Worm (Caenorhabditis elegans) whole organism, L4 larva: Measurements from ENCODE around the gene D1044.7.

Source experiments
- D1046.2 ChIP-seq: fragments of 200-800 bp; sonication (Bioruptor generic); IDR thresholded peaks from 2 replicates; pipeline ENCODE4 v1.3.6; 2022; ENCODE audit warnings: missing genetic modification characterization, missing compliant biosample characterization
- F10B5.3 ChIP-seq: sonication (generic microtip); optimal IDR thresholded peaks from 2 replicates; lab custom pipeline; 2016; ENCODE audit warnings: mild to moderate bottlenecking, missing genetic modification characterization, missing compliant biosample characterization
- F26F4.8 ChIP-seq: fragments of 200-800 bp; sonication (Bioruptor generic); conservative IDR thresholded peaks from 2 replicates; pipeline ENCODE4 v1.3.6; 2022; ENCODE audit warnings: missing genetic modification characterization, missing compliant biosample characterization
- F37D6.2 ChIP-seq: sonication (generic microtip); optimal IDR thresholded peaks from 2 replicates; lab custom pipeline; 2016; ENCODE audit warnings: mild to moderate bottlenecking, missing genetic modification characterization, missing compliant biosample characterization
- F44E2.7 ChIP-seq: fragments of 200-800 bp; sonication (Bioruptor generic); IDR thresholded peaks from 2 replicates; pipeline ENCODE4 v2.1.2; 2022; ENCODE audit warnings: missing genetic modification characterization, missing compliant biosample characterization
- T26A8.4 ChIP-seq: fragments of 200-800 bp; sonication (Bioruptor generic); IDR thresholded peaks from 2 replicates; pipeline ENCODE4 v1.3.6; 2022; ENCODE audit warnings: missing genetic modification characterization, missing compliant biosample characterization
- Y105C5A.15 ChIP-seq: fragments of 200-800 bp; sonication (Bioruptor generic); IDR thresholded peaks from 2 replicates; pipeline ENCODE4 v1.3.6; 2022; ENCODE audit warnings: missing genetic modification characterization, missing compliant biosample characterization
- Y5F2A.4 ChIP-seq: fragments of 200-800 bp; sonication (Bioruptor generic); optimal IDR thresholded peaks from 2 replicates; lab custom pipeline; 2018; ENCODE audit warnings: mild to moderate bottlenecking, missing genetic modification characterization, missing compliant biosample characterization
- ZK337.2 ChIP-seq: fragments of 200-800 bp; sonication (Bioruptor generic); IDR thresholded peaks from 2 replicates; pipeline ENCODE4 v1.3.6; 2022; ENCODE audit warnings: missing genetic modification reagents, missing genetic modification characterization, missing compliant biosample characterization
- aha-1 ChIP-seq: fragments of 150-350 bp; peaks from one replicate; lab custom pipeline; 2014; ENCODE audit warnings: missing biosample characterization, missing genetic modification characterization
- aly-2 ChIP-seq: sonication (generic microtip); optimal IDR thresholded peaks from 2 replicates; lab custom pipeline; 2018; ENCODE audit warnings: missing biosample characterization, missing genetic modification characterization
- arid-1 ChIP-seq: fragments of 200-800 bp; sonication (Bioruptor generic); conservative IDR thresholded peaks from 2 replicates; pipeline ENCODE4 v1.3.6; 2022; ENCODE audit warnings: missing genetic modification reagents, missing genetic modification characterization, missing compliant biosample characterization
- ceh-20 ChIP-seq: fragments of 200-800 bp; sonication (Bioruptor generic); IDR thresholded peaks from 2 replicates; pipeline ENCODE4 v1.3.6; 2022; ENCODE audit warnings: missing genetic modification reagents, missing genetic modification characterization, missing compliant biosample characterization
- ceh-44 ChIP-seq: fragments of 200-800 bp; sonication (Bioruptor generic); IDR thresholded peaks from 2 replicates; pipeline ENCODE4 v1.3.6; 2022; ENCODE audit warnings: missing genetic modification reagents, missing genetic modification characterization, missing compliant biosample characterization
- ces-1 ChIP-seq: fragments of 150-350 bp; sonication (generic microtip); optimal IDR thresholded peaks from 4 replicates; lab custom pipeline; 2014; ENCODE audit warnings: missing biosample characterization, missing genetic modification reagents, missing genetic modification characterization
- daf-12 ChIP-seq: fragments of 150-350 bp; optimal IDR thresholded peaks from 2 replicates; lab custom pipeline; 2014; ENCODE audit warnings: missing biosample characterization, missing genetic modification reagents, missing genetic modification characterization
- daf-16 ChIP-seq, 3 experiments: sonication (generic microtip); optimal IDR thresholded peaks; 2 replicates each; lab custom pipeline; 2016 to 2017; ENCODE audit warnings: missing genetic modification characterization in 3 of 3, missing genetic modification reagents in 3 of 3, mild to moderate bottlenecking in 2 of 3, missing compliant biosample characterization in 2 of 3, missing biosample characterization in 1 of 3, moderate library complexity in 1 of 3
- daf-8 ChIP-seq: fragments of 200-800 bp; sonication (Bioruptor generic); IDR thresholded peaks from 2 replicates; pipeline ENCODE4 v1.3.6; 2022; ENCODE audit warnings: missing genetic modification characterization, missing compliant biosample characterization
- dmd-6 ChIP-seq: fragments of 200-800 bp; sonication (Bioruptor generic); IDR thresholded peaks from 2 replicates; pipeline ENCODE4 v1.3.6; 2022; ENCODE audit warnings: missing genetic modification reagents, missing genetic modification characterization, missing compliant biosample characterization
- dmd-8 ChIP-seq: fragments of 200-800 bp; sonication (Bioruptor generic); IDR thresholded peaks from 2 replicates; pipeline ENCODE4 v1.3.6; 2022; ENCODE audit warnings: missing genetic modification characterization, missing compliant biosample characterization
- dmd-9 ChIP-seq: fragments of 200-800 bp; sonication (Bioruptor generic); IDR thresholded peaks from 2 replicates; pipeline ENCODE4 v1.3.6; 2022; ENCODE audit warnings: missing genetic modification reagents, missing genetic modification characterization, missing compliant biosample characterization
- hlh-30 ChIP-seq: sonication (generic microtip); optimal IDR thresholded peaks from 2 replicates; lab custom pipeline; 2017; ENCODE audit warnings: antibody characterized with exemption, mild to moderate bottlenecking, missing genetic modification characterization, missing compliant biosample characterization; ENCODE audit not compliant: insufficient read depth
- jun-1 ChIP-seq: fragments of 150-350 bp; optimal IDR thresholded peaks from 2 replicates; lab custom pipeline; 2014; ENCODE audit warnings: missing biosample characterization, missing genetic modification reagents, missing genetic modification characterization
- lim-7 ChIP-seq: fragments of 200-800 bp; sonication (Bioruptor generic); IDR thresholded peaks from 2 replicates; pipeline ENCODE4 v1.3.6; 2022; ENCODE audit warnings: missing genetic modification characterization, missing compliant biosample characterization
- lin-13 ChIP-seq: fragments of 150-350 bp; optimal IDR thresholded peaks from 2 replicates; lab custom pipeline; 2014; ENCODE audit warnings: missing biosample characterization, missing genetic modification reagents, missing genetic modification characterization
- lin-15B ChIP-seq: fragments of 150-350 bp; sonication (generic microtip); optimal IDR thresholded peaks from 3 replicates; lab custom pipeline; 2014; ENCODE audit warnings: missing biosample characterization, missing genetic modification characterization
- lin-38 ChIP-seq: fragments of 200-800 bp; sonication (Bioruptor generic); IDR thresholded peaks from 2 replicates; pipeline ENCODE4 v1.3.6; 2022; ENCODE audit warnings: missing genetic modification reagents, missing genetic modification characterization, missing compliant biosample characterization
- lsy-2 ChIP-seq, 2 experiments: fragments of 150-350 bp in 1 of 2; sonication (generic microtip) in 1 of 2; optimal IDR thresholded peaks; 2 replicates each; lab custom pipeline; 2014 to 2017; ENCODE audit warnings: missing biosample characterization in 2 of 2, missing genetic modification characterization in 2 of 2
- madf-5 ChIP-seq, 2 experiments: fragments of 200-800 bp; sonication (Bioruptor generic); IDR thresholded peaks; 2 replicates each; pipeline ENCODE4 v1.3.6; 2022; ENCODE audit warnings: missing compliant biosample characterization in 2 of 2, missing genetic modification characterization in 2 of 2
- mdl-1 ChIP-seq, 2 experiments: fragments of 150-350 bp in 1 of 2; sonication (generic microtip) in 1 of 2; optimal IDR thresholded peaks; 2 replicates each; lab custom pipeline; 2014 to 2017; ENCODE audit warnings: missing biosample characterization in 2 of 2, missing genetic modification characterization in 2 of 2
- mdt-29 ChIP-seq: fragments of 200-800 bp; sonication (Bioruptor generic); IDR thresholded peaks from 2 replicates; pipeline ENCODE4 v1.3.6; 2022; ENCODE audit warnings: missing genetic modification reagents, missing genetic modification characterization, missing compliant biosample characterization
- mep-1 ChIP-seq: fragments of 150-350 bp; sonication (generic microtip); optimal IDR thresholded peaks from 3 replicates; lab custom pipeline; 2014; ENCODE audit warnings: missing biosample characterization, missing genetic modification characterization
- mxl-3 ChIP-seq: fragments of 200-800 bp; sonication (Bioruptor generic); optimal IDR thresholded peaks from 2 replicates; lab custom pipeline; 2018; ENCODE audit warnings: mild to moderate bottlenecking, missing genetic modification characterization, missing compliant biosample characterization
- nhr-102 ChIP-seq: sonication (generic microtip); optimal IDR thresholded peaks from 2 replicates; lab custom pipeline; 2016; ENCODE audit warnings: mild to moderate bottlenecking, missing genetic modification characterization, moderate library complexity, missing compliant biosample characterization
- nhr-11 ChIP-seq: fragments of 150-350 bp; optimal IDR thresholded peaks from 2 replicates; lab custom pipeline; 2014; ENCODE audit warnings: missing biosample characterization, missing genetic modification characterization
- nhr-111 ChIP-seq: fragments of 200-800 bp; sonication (Bioruptor generic); optimal IDR thresholded peaks from 2 replicates; lab custom pipeline; 2018; ENCODE audit warnings: mild to moderate bottlenecking, missing genetic modification characterization, missing compliant biosample characterization
- nhr-237 ChIP-seq: sonication (generic microtip); optimal IDR thresholded peaks from 2 replicates; lab custom pipeline; 2017; ENCODE audit warnings: missing biosample characterization, missing genetic modification characterization
- nhr-25 ChIP-seq: sonication (generic microtip); optimal IDR thresholded peaks from 2 replicates; lab custom pipeline; 2017; ENCODE audit warnings: missing genetic modification characterization, mild to moderate bottlenecking, missing compliant biosample characterization, antibody characterized with exemption, moderate library complexity, borderline replicate concordance; ENCODE audit not compliant: insufficient read depth
- nhr-41 ChIP-seq: fragments of 200-800 bp; sonication (Bioruptor generic); IDR thresholded peaks from 2 replicates; pipeline ENCODE4 v1.3.6; 2022; ENCODE audit warnings: missing genetic modification reagents, missing genetic modification characterization, missing compliant biosample characterization
- nhr-48 ChIP-seq: sonication (generic microtip); optimal IDR thresholded peaks from 2 replicates; lab custom pipeline; 2016; ENCODE audit warnings: mild to moderate bottlenecking, missing genetic modification characterization, missing compliant biosample characterization
- nhr-6 ChIP-seq: fragments of 150-350 bp; optimal IDR thresholded peaks from 2 replicates; lab custom pipeline; 2014; ENCODE audit warnings: missing biosample characterization, missing genetic modification characterization
- snpc-1.2 ChIP-seq: fragments of 200-800 bp; sonication (Bioruptor generic); IDR thresholded peaks from 2 replicates; pipeline ENCODE4 v1.3.6; 2022; ENCODE audit warnings: missing genetic modification reagents, missing genetic modification characterization, missing compliant biosample characterization
- spr-3 ChIP-seq: fragments of 200-800 bp; sonication (Bioruptor generic); optimal IDR thresholded peaks from 2 replicates; lab custom pipeline; 2018; ENCODE audit warnings: mild to moderate bottlenecking, missing genetic modification characterization, missing compliant biosample characterization
- unc-130 ChIP-seq: sonication (generic microtip); optimal IDR thresholded peaks from 2 replicates; lab custom pipeline; 2016; ENCODE audit warnings: missing genetic modification reagents, missing genetic modification characterization, missing compliant biosample characterization
- unc-39 ChIP-seq: sonication (generic microtip); optimal IDR thresholded peaks from 2 replicates; lab custom pipeline; 2017; ENCODE audit warnings: missing biosample characterization, missing genetic modification characterization
- unc-62 ChIP-seq, 3 experiments: fragments of 150-350 bp in 1 of 3; sonication (generic microtip); optimal IDR thresholded peaks in 2 of 3; peaks in 1 of 3; 1 replicate in 1 of 3; 2 replicates in 2 of 3; lab custom pipeline; 2014 to 2017; ENCODE audit warnings: missing biosample characterization in 3 of 3, missing genetic modification characterization in 3 of 3, missing genetic modification reagents in 3 of 3, missing genotype in 1 of 3
- ztf-11 ChIP-seq: fragments of 150-350 bp; optimal IDR thresholded peaks from 2 replicates; lab custom pipeline; 2014; ENCODE audit warnings: missing biosample characterization, missing genetic modification characterization

Gene D1044.7

ce11 chrIII:5552072-5552667, 43.6 kb upstream of the D1044.7 start, which contains the start of gene F09F7.6 (continued):
- peak; percentile 59; the same call in 1 of the 2 replicates for TF ChIP-seq ceh-20 (GFP tag; lab: Robert Waterston, UW)
- TF ChIP-seq aha-1 (tag; lab: Kevin White, UChicago): peak; percentile 89
- TF ChIP-seq lim-7 (GFP tag; lab: Robert Waterston, UW): no peak
- TF ChIP-seq F26F4.8 (GFP tag; lab: Robert Waterston, UW): no peak

- no peak for TF ChIP-seq dmd-8
- no peak for TF ChIP-seq nhr-102 (tag; lab: Kevin White, UChicago)
- peak; percentile 47; the same call in 1 of the 2 replicates for TF ChIP-seq T26A8.4 (GFP tag; lab: Robert Waterston, UW)
- TF ChIP-seq lin-15B (tag; lab: Kevin White, UChicago): no peak
- TF ChIP-seq F10B5.3: no peak
- TF ChIP-seq mdl-1 (tag; optimal IDR thresholded peaks at IDR 0.05; lab: Kevin White, UChicago): no peak
- no peak for TF ChIP-seq dmd-9
- no peak for TF ChIP-seq F26F4.8 (GFP tag; lab: Robert Waterston, UW)
- no peak; the same call in 1 of the 2 replicates for TF ChIP-seq lin-38 (GFP tag; lab: Robert Waterston, UW)
- TF ChIP-seq mxl-3 (GFP tag; lab: Kevin White, UChicago): no peak
- no peak for TF ChIP-seq nhr-48 (tag; lab: Kevin White, UChicago)
- TF ChIP-seq F44E2.7 (GFP tag; lab: Robert Waterston, UW): no peak
- no peak for TF ChIP-seq madf-5 (GFP tag; IDR thresholded peaks at IDR 0.05; lab: Robert Waterston, UW)
- TF ChIP-seq unc-130 (GFP tag; lab: Kevin White, UChicago): no peak
- no peak for TF ChIP-seq nhr-111 (GFP tag; lab: Kevin White, UChicago)
- no peak for TF ChIP-seq unc-62 (GFP tag; optimal IDR thresholded peaks at IDR 0.05 in 1 of 2; lab: Kevin White, UChicago)
- no peak for TF ChIP-seq unc-62 (tag; optimal IDR thresholded peaks at IDR 0.05; lab: Kevin White, UChicago)
- TF ChIP-seq Y5F2A.4 (GFP tag; lab: Kevin White, UChicago): no peak
- TF ChIP-seq ZK337.2 (GFP tag; lab: Robert Waterston, UW): no peak
- TF ChIP-seq ces-1: no peak
- TF ChIP-seq nhr-41: no peak
- peak; percentile 22 for TF ChIP-seq nhr-6 (tag; lab: Kevin White, UChicago)
- peak; percentile 53 for TF ChIP-seq mep-1 (tag; lab: Kevin White, UChicago)
- no peak for TF ChIP-seq daf-8 (GFP tag; lab: Robert Waterston, UW)
- TF ChIP-seq lsy-2 (tag; optimal IDR thresholded peaks at IDR 0.05; lab: Kevin White, UChicago): peak in 1 of 2 experiments; percentile 7
- TF ChIP-seq mdt-29 (GFP tag; lab: Robert Waterston, UW): peak; percentile 43; the same call in 1 of the 2 replicates
- TF ChIP-seq Y105C5A.15 (GFP tag; lab: Robert Waterston, UW): no peak
- TF ChIP-seq aly-2 (tag; lab: Kevin White, UChicago): no peak
- no peak for TF ChIP-seq nhr-11 (tag; lab: Kevin White, UChicago)
- no peak for TF ChIP-seq F37D6.2 (tag; lab: Kevin White, UChicago)
- TF ChIP-seq ceh-44 (GFP tag; lab: Robert Waterston, UW): no peak
- TF ChIP-seq nhr-237 (tag; lab: Kevin White, UChicago): no peak
- no peak for TF ChIP-seq lim-7 (GFP tag; lab: Robert Waterston, UW)
- no peak for TF ChIP-seq spr-3 (GFP tag; lab: Kevin White, UChicago)
- no peak for TF ChIP-seq daf-12 (tag; lab: Kevin White, UChicago)
- no peak for TF ChIP-seq lin-13 (GFP tag; lab: Kevin White, UChicago)
- no peak for TF ChIP-seq hlh-30 (tag; lab: Kevin White, UChicago)
- 0 out of 2 replicates have a peak, but pooled peaks have one; percentile 28 for TF ChIP-seq snpc-1.2
- TF ChIP-seq dmd-6 (GFP tag; lab: Robert Waterston, UW): no peak
- no peak for TF ChIP-seq D1046.2
- no peak for TF ChIP-seq daf-16 (GFP tag; optimal IDR thresholded peaks at IDR 0.05; lab: Kevin White, UChicago)
- TF ChIP-seq daf-16 (tag; optimal IDR thresholded peaks at IDR 0.05; lab: Kevin White, UChicago): peak; percentile 46
- no peak for TF ChIP-seq ztf-11 (tag; lab: Kevin White, UChicago)
- TF ChIP-seq unc-39 (tag; lab: Kevin White, UChicago): no peak
- TF ChIP-seq jun-1 (tag; lab: Kevin White, UChicago): no peak
- no peak for TF ChIP-seq nhr-25 (tag; lab: Kevin White, UChicago)
- TF ChIP-seq arid-1: no peak
These were observed 42.3 kb upstream of the D1044.7 start for ce11 chrIII:5550844-5551243.
